Worm (Caenorhabditis elegans) whole organism, dauer: ENCODE measurements around the gene F10C2.7.

Source experiments
- unc-62 ChIP-seq: sonication (generic microtip); optimal IDR thresholded peaks from 2 replicates; lab custom pipeline; 2017; ENCODE audit warnings: missing biosample characterization, missing genetic modification reagents, missing genetic modification characterization

The F10C2.7 gene

ce11 chrV:12084216-12084615 is 30.5 kb downstream of the F10C2.7 start, which contains the start of gene R07B7.8:
TSS of gene R07B7.8 (minus strand) at chrV:12084316.
- no peak for TF ChIP-seq unc-62 (GFP tag; lab: Kevin White, UChicago)

ce11 chrV:12085867-12086634 is 32.4 kb downstream of the F10C2.7 start:
- TF ChIP-seq unc-62 (GFP tag; lab: Kevin White, UChicago), result no peak

- no peak for TF ChIP-seq unc-62 (GFP tag; lab: Kevin White, UChicago)
Measured at ce11 chrV:12086934-12087333, 33.2 kb downstream of the F10C2.7 start, which contains the start of gene gana-1. TSS of gene gana-1 (plus strand) at chrV:12087234.

- no peak for TF ChIP-seq unc-62 (GFP tag; lab: Kevin White, UChicago)
Measured at ce11 chrV:12088773-12089172, 35.1 kb downstream of the F10C2.7 start, which contains the start of gene R07B7.12. TSS of gene R07B7.12 (plus strand) at chrV:12089073.

ce11 chrV:12091759-12092158 is 38.1 kb downstream of the F10C2.7 start, which contains the start of gene nhr-206:
TSS of gene nhr-206 (plus strand) at chrV:12092006.
- TF ChIP-seq unc-62 (GFP tag; lab: Kevin White, UChicago), result no peak

- TF ChIP-seq unc-62 (GFP tag; lab: Kevin White, UChicago), result no peak
Measured at ce11 chrV:12094030-12094429, 40.3 kb downstream of the F10C2.7 start, which contains the start of gene nhr-208. TSS of gene nhr-208 (plus strand) at chrV:12094317.

ce11 chrV:12095865-12096264 is 42.2 kb downstream of the F10C2.7 start, which contains the start of gene nhr-207:
TSS of gene nhr-207 (plus strand) at chrV:12096146.
- TF ChIP-seq unc-62 (GFP tag; lab: Kevin White, UChicago), result no peak

- TF ChIP-seq unc-62 (GFP tag; lab: Kevin White, UChicago), result no peak
Measured at ce11 chrV:12098123-12098522, 44.4 kb downstream of the F10C2.7 start, which contains the start of gene nhr-209. TSS of gene nhr-209 (plus strand) at chrV:12098149.

ce11 chrV:12100794-12101343 is 47.2 kb downstream of the F10C2.7 start, which contains the start of gene nhr-154:
TSS of gene nhr-154 (plus strand) at chrV:12101293.
- no peak for TF ChIP-seq unc-62 (GFP tag; lab: Kevin White, UChicago)

- no peak for TF ChIP-seq unc-62 (GFP tag; lab: Kevin White, UChicago)
Measured at ce11 chrV:12103920-12104319, 50.2 kb downstream of the F10C2.7 start, which contains the start of gene nhr-153. TSS of gene nhr-153 (plus strand) at chrV:12104220.
